Fruit fly (Drosophila melanogaster): ENCODE data around the gene rdgC.

rdgC gene

DNA sequence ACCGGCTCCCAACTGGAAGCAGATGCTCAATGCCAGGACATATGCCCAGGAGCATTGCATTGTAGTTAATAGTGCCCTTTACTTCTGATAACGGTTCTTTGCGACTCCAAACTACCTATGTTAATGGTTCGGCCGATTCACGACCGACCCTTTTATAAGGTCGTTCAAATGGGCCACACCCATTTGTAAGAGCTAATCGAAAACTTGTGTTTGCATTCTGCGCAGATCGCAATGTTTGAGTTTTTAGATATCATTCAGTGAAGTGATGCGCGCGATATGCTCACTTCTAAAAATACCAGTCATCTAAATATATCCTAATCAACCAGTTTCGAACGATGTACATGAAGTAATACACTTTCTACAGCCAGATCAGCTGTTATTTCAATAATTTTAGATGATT lies 46.3 kb upstream of the rdgC start, which contains the start of gene obst-F:
Gene obst-F, minus strand, starts transcription at position 101 of the 400 bp plus-strand sequence.
- TF ChIP-seq CG10669 (GFP tag; optimal IDR thresholded peaks at IDR 0.05) (no peak), CG9139 (GFP tag; optimal IDR thresholded peaks at IDR 0.05) (no peak), acj6 (GFP tag; optimal IDR thresholded peaks at IDR 0.05) (no peak), CG8632 (GFP tag; optimal IDR thresholded peaks at IDR 0.05) (no peak), CG34406 (GFP tag; optimal IDR thresholded peaks at IDR 0.05) (no peak), Hr4 (GFP tag; optimal IDR thresholded peaks at IDR 0.05) (no peak), CG6792 (GFP tag; optimal IDR thresholded peaks at IDR 0.05) (no peak), Ets21C (GFP tag; optimal IDR thresholded peaks at IDR 0.05) (no peak), CG6854 (GFP tag; optimal IDR thresholded peaks at IDR 0.05) (no peak), eg (GFP tag; IDR thresholded peaks at IDR 0.05) (no peak)

- TF ChIP-seq lz (GFP tag; optimal IDR thresholded peaks at IDR 0.05) (no peak), CG32006 (GFP tag; optimal IDR thresholded peaks at IDR 0.05) (no peak), CG6792 (GFP tag; optimal IDR thresholded peaks at IDR 0.05) (no peak), Sox14 (GFP tag; optimal IDR thresholded peaks at IDR 0.05) (no peak), Ets96B (tag; optimal IDR thresholded peaks at IDR 0.05) (no peak), Lpt (GFP tag; optimal IDR thresholded peaks at IDR 0.05) (no peak), CG3032 (tag; optimal IDR thresholded peaks at IDR 0.05) (no peak), cyc (GFP tag; optimal IDR thresholded peaks at IDR 0.05) (no peak), dac (GFP tag; optimal IDR thresholded peaks at IDR 0.05) (no peak), vri (GFP tag; optimal IDR thresholded peaks at IDR 0.05) (no peak), CG6276 (GFP tag; optimal IDR thresholded peaks at IDR 0.05) (no peak), acj6 (GFP tag; optimal IDR thresholded peaks at IDR 0.05) (no peak), CG6808 (GFP tag; optimal IDR thresholded peaks at IDR 0.05) (no peak), net (GFP tag; optimal IDR thresholded peaks at IDR 0.05) (no peak), CG8632 (GFP tag; optimal IDR thresholded peaks at IDR 0.05) (no peak), esn (GFP tag; optimal IDR thresholded peaks at IDR 0.05) (no peak), Eip78C (GFP tag) (no peak), CG6854 (GFP tag; optimal IDR thresholded peaks at IDR 0.05) (no peak), CG6163 (GFP tag; IDR thresholded peaks at IDR 0.05) (no peak), CG16779 (tag; optimal IDR thresholded peaks at IDR 0.05) (no peak)
Measured at dm6 chr3L:20203587-20203986, 44.3 kb upstream of the rdgC start, which contains the start of gene CG7298. TSS of gene CG7298 (minus strand) at chr3L:20203687.

DNA sequence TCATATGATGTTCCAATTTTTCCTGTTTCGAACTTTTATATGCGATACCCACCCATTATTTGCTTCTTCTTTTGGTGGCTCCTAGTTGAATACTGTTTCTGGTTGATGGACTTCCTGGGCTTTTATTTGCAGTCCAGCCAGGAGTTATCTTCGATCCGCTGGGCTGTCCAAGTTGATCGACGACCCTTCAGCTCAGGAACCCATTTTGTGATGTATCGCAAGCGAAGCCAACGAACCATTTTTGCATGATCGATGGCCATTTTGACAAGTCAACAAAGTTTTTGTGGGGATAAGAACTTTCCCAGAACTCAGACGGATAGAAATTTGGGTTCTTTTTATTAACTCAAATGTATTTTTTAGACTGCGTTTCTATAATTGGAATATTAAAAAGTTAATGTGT lies 41.9 kb upstream of the rdgC start, which contains the start of gene CG7290:
Gene CG7290, minus strand, starts transcription at position 101 of the 400 bp plus-strand sequence.
- TF ChIP-seq svp (GFP tag) (no peak), CG8119 (GFP tag; IDR thresholded peaks at IDR 0.05) (no peak), Blimp-1 (GFP tag; optimal IDR thresholded peaks at IDR 0.05) (no peak), Ets96B (tag; optimal IDR thresholded peaks at IDR 0.05) (no peak), Sox102F (GFP tag; optimal IDR thresholded peaks at IDR 0.05) (no peak), CG9139 (GFP tag; optimal IDR thresholded peaks at IDR 0.05) (no peak), Eip75B (GFP tag; optimal IDR thresholded peaks at IDR 0.05) (no peak), salr (GFP tag; optimal IDR thresholded peaks at IDR 0.05) (no peak), topi (GFP tag; optimal IDR thresholded peaks at IDR 0.05) (no peak), CG7368 (GFP tag; optimal IDR thresholded peaks at IDR 0.05) (no peak), Eip78C (GFP tag) (no peak), pdm3 (GFP tag; optimal IDR thresholded peaks at IDR 0.05) (no peak), Gug (GFP tag; IDR thresholded peaks at IDR 0.05) (no peak), CG11902 (GFP tag; optimal IDR thresholded peaks at IDR 0.05) (no peak)

DNA sequence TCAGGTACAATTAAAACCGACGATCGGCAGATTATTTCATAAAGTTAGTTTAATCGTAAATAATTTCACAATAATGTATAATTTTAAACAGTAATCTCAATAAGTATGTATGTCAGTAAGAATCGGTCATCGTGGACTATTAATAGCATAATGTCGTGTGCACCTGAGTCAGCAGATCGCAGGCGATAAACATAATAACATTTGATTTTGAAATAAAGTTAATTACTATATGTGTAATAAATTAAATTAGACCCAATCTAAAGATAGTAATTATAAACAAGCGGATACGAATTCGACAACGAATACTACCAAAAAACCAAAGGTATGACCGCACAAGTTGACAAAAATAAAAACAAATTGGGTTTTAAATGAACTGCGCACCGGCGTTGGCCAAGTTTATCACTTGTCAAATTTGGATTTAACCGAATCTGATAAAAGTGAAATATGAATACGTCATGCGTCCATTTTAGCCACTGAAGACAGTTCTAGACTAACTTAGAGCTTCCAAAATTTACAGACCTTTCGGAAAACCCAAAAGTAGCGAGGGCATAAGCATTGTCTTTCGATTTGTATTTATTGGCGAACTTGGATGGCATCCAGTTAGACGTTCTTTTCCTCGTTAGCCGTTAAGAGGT lies 40.8 kb upstream of the rdgC start, which contains the start of gene CG6996:
Gene CG6996, plus strand, starts transcription at position 585 of the 635 bp plus-strand sequence.
- TF ChIP-seq CG6163 (GFP tag; IDR thresholded peaks at IDR 0.05) (no peak), CG3032 (tag; optimal IDR thresholded peaks at IDR 0.05) (no peak), Eip93F (GFP tag; optimal IDR thresholded peaks at IDR 0.05) (no peak), CG31627 (GFP tag; optimal IDR thresholded peaks at IDR 0.05) (no peak), CG8119 (GFP tag; IDR thresholded peaks at IDR 0.05) (no peak), OdsH (GFP tag; optimal IDR thresholded peaks at IDR 0.05) (no peak), dac (GFP tag; optimal IDR thresholded peaks at IDR 0.05) (no peak), CG8319 (GFP tag; optimal IDR thresholded peaks at IDR 0.05) (no peak), Lpt (GFP tag; optimal IDR thresholded peaks at IDR 0.05) (no peak), CG15336 (GFP tag; IDR thresholded peaks at IDR 0.05) (no peak), Sox102F (GFP tag; optimal IDR thresholded peaks at IDR 0.05) (no peak), CG6792 (GFP tag; optimal IDR thresholded peaks at IDR 0.05) (no peak), spab (GFP tag; optimal IDR thresholded peaks at IDR 0.05) (no peak), CG3919 (GFP tag; optimal IDR thresholded peaks at IDR 0.05) (no peak), Gug (GFP tag; IDR thresholded peaks at IDR 0.05) (no peak), CG16779 (tag; optimal IDR thresholded peaks at IDR 0.05) (no peak), CG6854 (GFP tag; optimal IDR thresholded peaks at IDR 0.05) (no peak), Eip75B (GFP tag; optimal IDR thresholded peaks at IDR 0.05) (no peak), Eip78C (GFP tag) (no peak)
